Worm (Caenorhabditis elegans) whole organism, L1 larva: ENCODE measurements around the gene ntl-4.

Experiments used
- C16A3.4 ChIP-seq: fragments of 150-350 bp; optimal IDR thresholded peaks from 2 replicates; lab custom pipeline; 2014; ENCODE audit warnings: missing biosample characterization, missing genetic modification characterization
- C34B4.2 ChIP-seq: sonication (generic microtip); optimal IDR thresholded peaks from 2 replicates; lab custom pipeline; 2017; ENCODE audit warnings: mild to moderate bottlenecking, missing genetic modification characterization, missing compliant biosample characterization
- F16B12.6 ChIP-seq: fragments of 150-350 bp; optimal IDR thresholded peaks from 2 replicates; lab custom pipeline; 2014; ENCODE audit warnings: missing biosample characterization, missing genetic modification characterization
- Y116A8C.19 ChIP-seq: sonication (generic microtip); optimal IDR thresholded peaks from 2 replicates; lab custom pipeline; 2016; ENCODE audit warnings: missing compliant biosample characterization, missing genetic modification characterization, borderline replicate concordance
- ama-1 ChIP-seq: fragments of 150-350 bp; optimal IDR thresholded peaks from 2 replicates; lab custom pipeline; 2014
- blmp-1 ChIP-seq: fragments of 150-350 bp; optimal IDR thresholded peaks from 2 replicates; lab custom pipeline; 2014; ENCODE audit warnings: missing biosample characterization, missing genetic modification characterization
- ceh-63 ChIP-seq: fragments of 200-800 bp; sonication (Bioruptor generic); optimal IDR thresholded peaks from 2 replicates; lab custom pipeline; 2018; ENCODE audit warnings: mild to moderate bottlenecking, missing genetic modification characterization, missing compliant biosample characterization
- ceh-88 ChIP-seq: fragments of 200-800 bp; sonication (Bioruptor generic); IDR thresholded peaks from 2 replicates; pipeline ENCODE4 v1.3.6; 2022; ENCODE audit warnings: missing genetic modification characterization, missing compliant biosample characterization
- ceh-90 ChIP-seq: sonication (generic microtip); optimal IDR thresholded peaks from 2 replicates; lab custom pipeline; 2016; ENCODE audit warnings: missing genetic modification characterization, missing compliant biosample characterization
- ces-1 ChIP-seq: fragments of 150-350 bp; optimal IDR thresholded peaks from 2 replicates; lab custom pipeline; 2014; ENCODE audit warnings: missing biosample characterization, missing genetic modification reagents, missing genetic modification characterization
- dpl-1 ChIP-seq, 3 experiments: fragments of 150-350 bp in 2 of 3; sonication (generic microtip) in 1 of 3; optimal IDR thresholded peaks; 2 replicates each; lab custom pipeline; 2014 to 2017; ENCODE audit warnings: missing biosample characterization in 3 of 3, missing genetic modification characterization in 3 of 3, missing genetic modification reagents in 3 of 3
- efl-1 ChIP-seq, 4 experiments: fragments of 150-350 bp; optimal IDR thresholded peaks in 3 of 4; peaks in 1 of 4; 1 replicate in 1 of 4; 2 replicates in 3 of 4; lab custom pipeline; 2014; ENCODE audit warnings: missing biosample characterization in 2 of 4, missing genetic modification characterization in 2 of 4, missing genetic modification reagents in 2 of 4
- egl-13 ChIP-seq: sonication (generic microtip); optimal IDR thresholded peaks from 2 replicates; lab custom pipeline; 2016; ENCODE audit warnings: missing genotype, missing genetic modification reagents, missing genetic modification characterization, missing compliant biosample characterization
- egl-27 ChIP-seq, 2 experiments: fragments of 150-350 bp in 1 of 2; sonication (generic microtip); optimal IDR thresholded peaks; 3 replicates each; lab custom pipeline; 2017 to 2018; ENCODE audit warnings: missing biosample characterization in 2 of 2, missing genetic modification characterization in 2 of 2, missing genetic modification reagents in 2 of 2
- elt-2 ChIP-seq: sonication (generic microtip); optimal IDR thresholded peaks from 2 replicates; lab custom pipeline; 2016; ENCODE audit warnings: missing genetic modification characterization, mild to moderate bottlenecking, inconsistent platforms, missing compliant biosample characterization, missing genetic modification reagents
- fkh-10 ChIP-seq: sonication (generic microtip); optimal IDR thresholded peaks from 2 replicates; lab custom pipeline; 2017; ENCODE audit warnings: missing biosample characterization, missing genetic modification reagents, missing genetic modification characterization
- fkh-4 ChIP-seq: sonication (generic microtip); optimal IDR thresholded peaks from 2 replicates; lab custom pipeline; 2016; ENCODE audit warnings: missing compliant biosample characterization, missing genetic modification characterization, borderline replicate concordance
- fkh-8 ChIP-seq: sonication (generic microtip); optimal IDR thresholded peaks from 2 replicates; lab custom pipeline; 2016; ENCODE audit warnings: mild to moderate bottlenecking, missing genetic modification characterization, missing compliant biosample characterization
- grh-1 ChIP-seq: fragments of 200-800 bp; sonication (Bioruptor generic); IDR thresholded peaks from 2 replicates; pipeline ENCODE4 v1.3.6; 2022; ENCODE audit warnings: missing genetic modification reagents, missing genetic modification characterization, missing compliant biosample characterization
- hpl-2 ChIP-seq: fragments of 150-350 bp; optimal IDR thresholded peaks from 2 replicates; lab custom pipeline; 2014; ENCODE audit warnings: missing biosample characterization, missing genetic modification reagents, missing genetic modification characterization
- irx-1 ChIP-seq: sonication (generic microtip); optimal IDR thresholded peaks from 2 replicates; lab custom pipeline; 2016; ENCODE audit warnings: missing genetic modification characterization, missing compliant biosample characterization
- lin-35 ChIP-seq, 2 experiments: fragments of 150-350 bp; optimal IDR thresholded peaks; 2 replicates each; lab custom pipeline; 2014; ENCODE audit warnings: missing biosample characterization in 2 of 2, missing genetic modification characterization in 2 of 2, missing genetic modification reagents in 2 of 2
- lin-39 ChIP-seq: fragments of 150-350 bp; optimal IDR thresholded peaks from 2 replicates; lab custom pipeline; 2014; ENCODE audit warnings: missing biosample characterization, missing genetic modification reagents, missing genetic modification characterization
- mab-9 ChIP-seq: fragments of 200-800 bp; sonication (Bioruptor generic); IDR thresholded peaks from 2 replicates; pipeline ENCODE4 v1.3.6; 2022; ENCODE audit warnings: missing genetic modification reagents, missing genetic modification characterization, missing compliant biosample characterization
- mdl-1 ChIP-seq, 2 experiments: fragments of 150-350 bp; optimal IDR thresholded peaks; 2 replicates each; lab custom pipeline; 2014 to 2017; ENCODE audit warnings: missing biosample characterization in 2 of 2, missing genetic modification characterization in 2 of 2, inconsistent platforms in 1 of 2
- mep-1 ChIP-seq: fragments of 150-350 bp; optimal IDR thresholded peaks from 2 replicates; lab custom pipeline; 2014; ENCODE audit warnings: missing biosample characterization, missing genetic modification characterization
- nhr-11 ChIP-seq: fragments of 150-350 bp; optimal IDR thresholded peaks from 2 replicates; lab custom pipeline; 2014; ENCODE audit warnings: missing biosample characterization, missing genetic modification characterization
- nhr-19 ChIP-seq: fragments of 200-800 bp; sonication (Bioruptor generic); conservative IDR thresholded peaks from 2 replicates; pipeline ENCODE4 v1.3.6; 2022; ENCODE audit warnings: missing genetic modification characterization, missing compliant biosample characterization
- nhr-20 ChIP-seq: sonication (generic microtip); optimal IDR thresholded peaks from 2 replicates; lab custom pipeline; 2016; ENCODE audit warnings: mild to moderate bottlenecking, missing genetic modification characterization, missing compliant biosample characterization
- nhr-237 ChIP-seq: fragments of 150-350 bp; optimal IDR thresholded peaks from 2 replicates; lab custom pipeline; 2014; ENCODE audit warnings: missing biosample characterization, missing genetic modification characterization
- nhr-71 ChIP-seq: sonication (generic microtip); optimal IDR thresholded peaks from 2 replicates; lab custom pipeline; 2016; ENCODE audit warnings: mild to moderate bottlenecking, missing genetic modification characterization, moderate library complexity, missing compliant biosample characterization
- nhr-76 ChIP-seq: sonication (generic microtip); optimal IDR thresholded peaks from 2 replicates; lab custom pipeline; 2017; ENCODE audit warnings: missing biosample characterization, missing genetic modification characterization
- nhr-90 ChIP-seq: sonication (generic microtip); optimal IDR thresholded peaks from 2 replicates; lab custom pipeline; 2016; ENCODE audit warnings: mild to moderate bottlenecking, missing genetic modification characterization, missing compliant biosample characterization; ENCODE audit not compliant: poor library complexity
- pag-3 ChIP-seq: sonication (generic microtip); optimal IDR thresholded peaks from 2 replicates; lab custom pipeline; 2017; ENCODE audit warnings: missing genetic modification characterization, mild to moderate bottlenecking, missing compliant biosample characterization, antibody characterized with exemption, borderline replicate concordance; ENCODE audit not compliant: insufficient read depth
- pax-3 ChIP-seq: fragments of 200-800 bp; sonication (Bioruptor generic); optimal IDR thresholded peaks from 2 replicates; lab custom pipeline; 2018; ENCODE audit warnings: mild to moderate bottlenecking, missing genetic modification characterization, moderate library complexity, missing compliant biosample characterization
- pqm-1 ChIP-seq: sonication (generic microtip); optimal IDR thresholded peaks from 3 replicates; lab custom pipeline; 2017; ENCODE audit warnings: missing biosample characterization, missing genetic modification characterization
- rnt-1 ChIP-seq: sonication (generic microtip); optimal IDR thresholded peaks from 2 replicates; lab custom pipeline; 2016; ENCODE audit warnings: mild to moderate bottlenecking, missing genetic modification characterization, moderate library complexity, missing compliant biosample characterization
- skn-1 ChIP-seq: fragments of 150-350 bp; optimal IDR thresholded peaks from 2 replicates; lab custom pipeline; 2014; ENCODE audit warnings: missing biosample characterization, missing genetic modification characterization
- snpc-4 ChIP-seq: fragments of 150-350 bp; optimal IDR thresholded peaks from 2 replicates; lab custom pipeline; 2014; ENCODE audit warnings: missing biosample characterization, missing genetic modification characterization
- snu-23 ChIP-seq: sonication (generic microtip); optimal IDR thresholded peaks from 2 replicates; lab custom pipeline; 2016; ENCODE audit warnings: missing genetic modification characterization, missing compliant biosample characterization
- sox-4 ChIP-seq: sonication (generic microtip); optimal IDR thresholded peaks from 2 replicates; lab custom pipeline; 2016; ENCODE audit warnings: missing genetic modification characterization, missing compliant biosample characterization
- sptf-1 ChIP-seq: fragments of 150-350 bp; optimal IDR thresholded peaks from 2 replicates; lab custom pipeline; 2014; ENCODE audit warnings: missing biosample characterization, missing genetic modification characterization
- tbx-2 ChIP-seq: sonication (generic microtip); optimal IDR thresholded peaks from 2 replicates; lab custom pipeline; 2016; ENCODE audit warnings: missing genetic modification characterization, missing compliant biosample characterization
- unc-130 ChIP-seq: fragments of 150-350 bp; optimal IDR thresholded peaks from 2 replicates; lab custom pipeline; 2017; ENCODE audit warnings: missing biosample characterization, missing genetic modification characterization, inconsistent platforms
- unc-62 ChIP-seq: fragments of 150-350 bp; optimal IDR thresholded peaks from 2 replicates; lab custom pipeline; 2014; ENCODE audit warnings: missing biosample characterization, missing genetic modification reagents, missing genetic modification characterization
- xbp-1 ChIP-seq: sonication (generic microtip); optimal IDR thresholded peaks from 2 replicates; lab custom pipeline; 2016; ENCODE audit warnings: missing genetic modification characterization, missing compliant biosample characterization
- zag-1 ChIP-seq: fragments of 150-350 bp; optimal IDR thresholded peaks from 2 replicates; lab custom pipeline; 2014; ENCODE audit warnings: missing biosample characterization, missing genetic modification characterization

Gene ntl-4

DNA sequence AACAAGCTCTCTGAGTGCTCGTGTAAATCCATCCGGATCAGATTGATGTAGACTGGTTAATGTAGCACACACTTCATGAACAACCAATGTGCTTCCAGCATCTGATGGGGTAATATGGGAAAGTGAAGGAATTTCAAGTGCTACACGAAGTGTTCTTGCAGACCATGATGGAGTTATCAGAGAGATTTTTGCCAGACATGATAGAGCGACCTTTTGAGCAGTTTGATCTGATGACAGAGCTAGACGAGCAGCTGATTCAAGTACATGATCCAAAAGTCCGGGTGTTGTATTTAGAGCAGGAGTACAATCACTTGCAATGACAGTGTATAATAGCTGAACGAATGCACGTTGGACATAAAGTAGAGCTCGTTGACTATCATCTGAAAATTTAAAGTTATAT lies 7.5 kb downstream of the ntl-4 start:
- TF ChIP-seq nhr-19 (GFP tag; lab: Robert Waterston, UW) = no peak
- TF ChIP-seq irx-1 (tag; lab: Kevin White, UChicago) = no peak
- TF ChIP-seq pax-3 = no peak
- no peak for TF ChIP-seq elt-2
- no peak for TF ChIP-seq fkh-10 (GFP tag; lab: Kevin White, UChicago)
- TF ChIP-seq skn-1 (tag; lab: Kevin White, UChicago) = no peak
- no peak for TF ChIP-seq efl-1 (optimal IDR thresholded peaks at IDR 0.05; lab: Kevin White, UChicago)
- TF ChIP-seq efl-1 (GFP tag; optimal IDR thresholded peaks at IDR 0.05 in 1 of 2; lab: Kevin White, UChicago) = no peak
- TF ChIP-seq ceh-63 = no peak
- no peak for TF ChIP-seq unc-62 (GFP tag; lab: Kevin White, UChicago)
- TF ChIP-seq ces-1 (GFP tag; lab: Kevin White, UChicago) = no peak
- TF ChIP-seq lin-39 (tag; lab: Kevin White, UChicago) = no peak
- no peak for TF ChIP-seq snu-23
- TF ChIP-seq lin-35 (GFP tag; optimal IDR thresholded peaks at IDR 0.05; lab: Kevin White, UChicago) = no peak

DNA sequence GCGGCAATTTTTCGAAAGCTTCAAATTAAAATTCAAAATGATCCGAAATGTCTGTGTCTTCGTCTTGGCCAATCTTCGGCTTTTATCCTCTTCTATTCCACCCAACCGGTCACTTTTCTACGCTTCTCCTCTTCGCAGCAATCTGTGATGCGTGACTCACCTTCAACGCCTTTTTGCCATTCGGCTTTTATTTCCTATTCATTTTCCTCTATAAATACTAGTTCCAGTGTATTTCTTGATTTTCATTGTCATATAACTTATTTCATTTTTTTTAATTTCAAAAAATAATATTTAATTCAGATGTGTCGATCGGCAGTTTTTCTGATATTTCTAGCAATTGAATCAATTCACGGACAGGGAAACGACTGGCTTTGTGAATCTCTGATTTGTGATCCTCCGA lies 9.8 kb downstream of the ntl-4 start, which contains the start of gene C49H3.16:
TSS of gene C49H3.16 (plus strand) at position 301 of the 400 bp plus-strand sequence.
- TF ChIP-seq fkh-8 (no peak), nhr-71 (tag; lab: Kevin White, UChicago) (no peak), C16A3.4 (no peak), C34B4.2 (no peak), grh-1 (GFP tag; lab: Robert Waterston, UW) (no peak), sox-4 (tag; lab: Kevin White, UChicago) (no peak), efl-1 (optimal IDR thresholded peaks at IDR 0.05; lab: Kevin White, UChicago) (no peak), efl-1 (GFP tag; optimal IDR thresholded peaks at IDR 0.05 in 1 of 2; lab: Kevin White, UChicago) (no peak), unc-62 (GFP tag; lab: Kevin White, UChicago) (no peak), ama-1 (lab: Kevin White, UChicago) (no peak)

DNA sequence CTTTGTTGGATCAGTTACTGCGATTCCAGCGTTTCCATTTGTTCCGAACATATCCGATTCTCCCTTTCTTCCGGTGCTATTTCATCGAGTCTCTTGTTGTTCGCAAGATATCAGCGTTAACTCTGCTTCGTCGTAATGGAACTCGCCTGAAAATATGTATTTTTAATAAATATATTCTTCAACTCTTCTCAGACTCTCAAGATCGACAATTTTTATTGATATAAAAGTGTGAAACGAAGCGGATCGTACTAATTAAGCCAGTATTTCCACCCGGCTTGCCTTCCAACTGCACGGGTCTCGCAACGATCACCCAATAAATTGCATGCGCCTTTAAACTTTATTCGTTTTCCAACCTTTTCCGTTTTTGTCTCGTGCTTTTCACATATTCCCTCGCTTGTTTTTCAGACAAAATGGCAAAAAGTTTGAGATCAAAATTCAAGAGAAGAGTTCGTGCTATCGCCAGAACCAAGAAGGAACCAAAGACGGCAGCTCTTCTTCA lies 13.7 kb downstream of the ntl-4 start, which contains the start of the genes xpo-3 and C49H3.3:
TSS of gene xpo-3 (minus strand) at position 51 of the 499 bp plus-strand sequence.
TSS of gene C49H3.3 (plus strand) at position 369 of the 499 bp plus-strand sequence.
- TF ChIP-seq xbp-1 (tag; lab: Kevin White, UChicago) = peak; percentile 34
- no peak for TF ChIP-seq nhr-237 (tag; lab: Kevin White, UChicago)
- no peak for TF ChIP-seq sptf-1
- peak; percentile 63 for TF ChIP-seq mep-1 (tag; lab: Kevin White, UChicago)
- peak; percentile 14 for TF ChIP-seq tbx-2 (tag; lab: Kevin White, UChicago)
- no peak for TF ChIP-seq pax-3
- no peak for TF ChIP-seq ces-1 (GFP tag; lab: Kevin White, UChicago)
- TF ChIP-seq mab-9 (GFP tag; lab: Robert Waterston, UW) = no peak
- TF ChIP-seq snpc-4 (tag; lab: Kevin White, UChicago) = no peak
- TF ChIP-seq ceh-88 (GFP tag; lab: Robert Waterston, UW) = no peak
- peak; percentile 32 for TF ChIP-seq blmp-1 (tag; lab: Kevin White, UChicago)
- TF ChIP-seq nhr-76 (tag; lab: Kevin White, UChicago) = no peak
- no peak for TF ChIP-seq irx-1 (tag; lab: Kevin White, UChicago)
- no peak for TF ChIP-seq lin-39 (tag; lab: Kevin White, UChicago)
- TF ChIP-seq C16A3.4 = peak; percentile 32
- TF ChIP-seq nhr-20 (tag; lab: Kevin White, UChicago) = no peak
- TF ChIP-seq unc-130 (tag; lab: Kevin White, UChicago) = peak; percentile 9
- peak in 1 of 2 experiments; percentile 6 for TF ChIP-seq mdl-1 (tag; optimal IDR thresholded peaks at IDR 0.05; lab: Kevin White, UChicago)
- TF ChIP-seq F16B12.6 = peak; percentile 29
- no peak for TF ChIP-seq nhr-90 (tag; lab: Kevin White, UChicago)
- no peak for TF ChIP-seq nhr-11 (tag; lab: Kevin White, UChicago)
- TF ChIP-seq lin-35 (GFP tag; optimal IDR thresholded peaks at IDR 0.05; lab: Kevin White, UChicago) = peak; percentile 44 to 74
- TF ChIP-seq rnt-1 (tag; lab: Kevin White, UChicago) = no peak
- no peak for TF ChIP-seq ceh-90 (tag; lab: Kevin White, UChicago)
- TF ChIP-seq pag-3 (tag; lab: Kevin White, UChicago) = no peak
- no peak for TF ChIP-seq fkh-8
- TF ChIP-seq dpl-1 (GFP tag; optimal IDR thresholded peaks at IDR 0.05; lab: Kevin White, UChicago) = peak; percentile 23 to 57 (median 24)
- TF ChIP-seq egl-27 (tag; optimal IDR thresholded peaks at IDR 0.05; lab: Kevin White, UChicago) = no peak
- TF ChIP-seq pqm-1 (tag; lab: Kevin White, UChicago) = no peak
- TF ChIP-seq hpl-2 (GFP tag; lab: Kevin White, UChicago) = no peak
- no peak for TF ChIP-seq egl-13 (tag; lab: Kevin White, UChicago)
- peak; percentile 51 to 58 for TF ChIP-seq efl-1 (optimal IDR thresholded peaks at IDR 0.05; lab: Kevin White, UChicago)
- TF ChIP-seq efl-1 (GFP tag; optimal IDR thresholded peaks at IDR 0.05 in 1 of 2; lab: Kevin White, UChicago) = peak in 1 of 2 experiments; percentile 48
- no peak for TF ChIP-seq zag-1 (tag; lab: Kevin White, UChicago)
- TF ChIP-seq fkh-4 (tag; lab: Kevin White, UChicago) = no peak
- TF ChIP-seq Y116A8C.19 (tag; lab: Kevin White, UChicago) = no peak
